Fruit fly (Drosophila melanogaster): Measurements from ENCODE around the gene Dhc16F.

DNA sequence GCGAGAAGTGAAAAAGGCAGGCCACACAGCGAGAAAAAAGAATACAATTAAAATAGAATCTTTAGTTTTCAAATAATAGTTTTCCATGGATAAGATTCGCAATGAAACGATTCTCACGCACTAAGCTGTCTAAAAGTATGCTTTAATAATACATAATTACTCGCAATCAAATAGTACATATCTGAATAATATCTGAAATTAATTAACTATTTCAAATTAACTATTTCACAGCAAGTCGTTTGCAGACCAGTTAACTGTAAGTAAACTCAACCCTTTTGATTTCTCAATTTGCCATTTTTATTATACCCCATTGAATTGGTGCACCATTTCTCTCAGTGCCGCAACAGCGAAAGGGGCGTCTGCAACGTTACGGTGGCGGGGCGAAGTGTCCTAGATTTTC, 61.2 kb downstream of the Dhc16F start:
- no peak for TF ChIP-seq vri (GFP tag; optimal IDR thresholded peaks at IDR 0.05)
- TF ChIP-seq OdsH (GFP tag; optimal IDR thresholded peaks at IDR 0.05): no peak
